Worm (Caenorhabditis elegans) whole organism, young adult: ENCODE results near the gene C08E3.1.

ENCODE experiments used
- attf-6 ChIP-seq: fragments of 200-800 bp; sonication (Bioruptor generic); IDR thresholded peaks from 2 replicates; pipeline ENCODE4 v1.3.6; 2022; ENCODE audit warnings: missing genetic modification reagents, missing genetic modification characterization, missing compliant biosample characterization
- bed-1 ChIP-seq: fragments of 200-800 bp; sonication (Bioruptor generic); IDR thresholded peaks from 2 replicates; pipeline ENCODE4 v1.3.6; 2022; ENCODE audit warnings: missing genetic modification reagents, missing genetic modification characterization, missing compliant biosample characterization
- mel-28 ChIP-seq: sonication (generic microtip); optimal IDR thresholded peaks from 2 replicates; lab custom pipeline; 2016; ENCODE audit warnings: borderline replicate concordance, mild to moderate bottlenecking, missing genetic modification characterization, missing compliant biosample characterization
- nfya-1 ChIP-seq: sonication (generic microtip); optimal IDR thresholded peaks from 2 replicates; lab custom pipeline; 2017; ENCODE audit warnings: antibody characterized with exemption, missing compliant biosample characterization, missing genetic modification characterization, borderline replicate concordance; ENCODE audit not compliant: insufficient read depth

- TF ChIP-seq mel-28 (tag; lab: Kevin White, UChicago) (no peak), bed-1 (GFP tag; lab: Robert Waterston, UW) (no peak), attf-6 (GFP tag; lab: Robert Waterston, UW) (no peak), nfya-1 (tag; lab: Kevin White, UChicago) (no peak)
These were observed 14.6 kb upstream of the C08E3.1 start, which contains the start of gene fbxa-166 for ce11 chrII:1618948-1619347.
